Fruit fly (Drosophila melanogaster): ENCODE results near the gene Sirt7.
A peak's percentile ranks its signal among the peaks of the same experiment; 100 is the strongest.

The Sirt7 gene

dm6 chr3R:29033909-29034629 lies 21.7 kb upstream of the Sirt7 start, which contains the start of the genes beta4GalNAcTB and Cpsf100 (continued):
- TF ChIP-seq peb (GFP tag; IDR thresholded peaks at IDR 0.05), result 0 out of 2 replicates have a peak, but pooled peaks have one; percentile 30
- TF ChIP-seq E2f2 (GFP tag; IDR thresholded peaks at IDR 0.05), result peak; percentile 26; the same call in 1 of the 2 replicates
- peak; percentile 83 for TF ChIP-seq Sox100B (GFP tag; optimal IDR thresholded peaks at IDR 0.05)
- no peak for TF ChIP-seq salm (tag; optimal IDR thresholded peaks at IDR 0.05)
- peak; percentile 46 for TF ChIP-seq Mad (GFP tag; optimal IDR thresholded peaks at IDR 0.05)
- TF ChIP-seq GATAe (GFP tag; conservative IDR thresholded peaks at IDR 0.05), result no peak; the same call in 1 of the 2 replicates
- TF ChIP-seq dan (GFP tag; IDR thresholded peaks at IDR 0.05), result peak; percentile 23; the same call in 1 of the 2 replicates
- peak; percentile 27 for TF ChIP-seq stwl (tag; optimal IDR thresholded peaks at IDR 0.05)
- peak; percentile 31 for TF ChIP-seq Fer2 (tag; optimal IDR thresholded peaks at IDR 0.05)
- peak; percentile 76 for TF ChIP-seq Rfx (GFP tag; IDR thresholded peaks at IDR 0.05)
- no peak for TF ChIP-seq ato (GFP tag; IDR thresholded peaks at IDR 0.05; ENCODE audit: partially characterized antibody)
- TF ChIP-seq en (GFP tag; optimal IDR thresholded peaks at IDR 0.05), result no peak
- no peak for TF ChIP-seq Neu2 (GFP tag; optimal IDR thresholded peaks at IDR 0.05; ENCODE audit: borderline replicate concordance)
- TF ChIP-seq zf30C (GFP tag; optimal IDR thresholded peaks at IDR 0.05), result no peak
- TF ChIP-seq PHDP (tag; optimal IDR thresholded peaks at IDR 0.05), result peak; percentile 47
- peak; percentile 8 for TF ChIP-seq Sry-δ (GFP tag; optimal IDR thresholded peaks at IDR 0.05)
- peak; percentile 58 for TF ChIP-seq esg (GFP tag; conservative IDR thresholded peaks at IDR 0.05)
- no peak for TF ChIP-seq repo (GFP tag; optimal IDR thresholded peaks at IDR 0.05)
- peak; percentile 46 for TF ChIP-seq Hmx (GFP tag; optimal IDR thresholded peaks at IDR 0.05)
- peak; percentile 25 for TF ChIP-seq CG6683 (GFP tag; optimal IDR thresholded peaks at IDR 0.05)
- TF ChIP-seq Ravus (GFP tag; IDR thresholded peaks at IDR 0.05), result no peak
- peak; percentile 85 for TF ChIP-seq row (GFP tag; IDR thresholded peaks at IDR 0.05)
- no peak for TF ChIP-seq ERR (GFP tag; optimal IDR thresholded peaks at IDR 0.05)
- TF ChIP-seq crp (GFP tag; optimal IDR thresholded peaks at IDR 0.05), result peak; percentile 31 to 83
- no peak for TF ChIP-seq CG13894 (tag; optimal IDR thresholded peaks at IDR 0.05)
- peak; percentile 40; the same call in 1 of the 3 replicates for TF ChIP-seq otp (GFP tag; IDR thresholded peaks at IDR 0.05)
- peak; percentile 79 for TF ChIP-seq Meics (GFP tag; optimal IDR thresholded peaks at IDR 0.05)
- peak; percentile 63 for TF ChIP-seq CG3995 (GFP tag; optimal IDR thresholded peaks at IDR 0.05)
- no peak for TF ChIP-seq eyg (GFP tag; optimal IDR thresholded peaks at IDR 0.05)
- TF ChIP-seq cas (GFP tag; IDR thresholded peaks at IDR 0.05), result 0 out of 2 replicates have a peak, but pooled peaks have one; percentile 9
- peak; percentile 59 to 75 for TF ChIP-seq Pdp1 (GFP tag; optimal IDR thresholded peaks at IDR 0.05)
- TF ChIP-seq CG1603 (tag; optimal IDR thresholded peaks at IDR 0.05), result peak; percentile 61
- peak; percentile 21 for TF ChIP-seq ems (GFP tag; optimal IDR thresholded peaks at IDR 0.05)
- TF ChIP-seq CG17385 (GFP tag; optimal IDR thresholded peaks at IDR 0.05), result peak; percentile 69
- TF ChIP-seq CG3838 (GFP tag; optimal IDR thresholded peaks at IDR 0.05), result peak; percentile 20
- TF ChIP-seq CG34376 (GFP tag; optimal IDR thresholded peaks at IDR 0.05), result peak; percentile 21
- TF ChIP-seq CG10366 (GFP tag; IDR thresholded peaks at IDR 0.05), result peak; percentile 61
- peak in 1 of 2 experiments; percentile 48 for TF ChIP-seq bsh (GFP tag; optimal IDR thresholded peaks at IDR 0.05)
- TF ChIP-seq CG30431 (GFP tag; optimal IDR thresholded peaks at IDR 0.05), result peak; percentile 64
- peak; percentile 84 for TF ChIP-seq CG12659 (GFP tag; optimal IDR thresholded peaks at IDR 0.05)
- peak; percentile 51 for TF ChIP-seq jumu (GFP tag; optimal IDR thresholded peaks at IDR 0.05)
- no peak for TF ChIP-seq ftz-f1 (GFP tag; optimal IDR thresholded peaks at IDR 0.05)
- TF ChIP-seq Ssrp (tag; optimal IDR thresholded peaks at IDR 0.05), result peak; percentile 72
- TF ChIP-seq CG9609 (GFP tag; optimal IDR thresholded peaks at IDR 0.05), result peak; percentile 42
- peak; percentile 43 for TF ChIP-seq CG10462 (GFP tag; optimal IDR thresholded peaks at IDR 0.05)
- TF ChIP-seq CG4730 (GFP tag; IDR thresholded peaks at IDR 0.05), result peak; percentile 27
- TF ChIP-seq H15 (GFP tag; IDR thresholded peaks at IDR 0.05), result peak; percentile 62; the same call in 2 of the 3 replicates
- TF ChIP-seq CG14014 (GFP tag; IDR thresholded peaks at IDR 0.05), result peak; percentile 49; the same call in 1 of the 2 replicates
- TF ChIP-seq psq (GFP tag; optimal IDR thresholded peaks at IDR 0.05), result peak; percentile 9

Measured in whole organism, embryonic.